Fruit fly (Drosophila melanogaster) whole organism: ENCODE data around the gene svr.

ENCODE experiments used
- CG8478 ChIP-seq: fragments of >200 bp; optimal IDR thresholded peaks from 2 replicates; lab custom pipeline; 2018; ENCODE audit warnings: inconsistent platforms
- Dll ChIP-seq: fragments of >200 bp; optimal IDR thresholded peaks from 2 replicates; lab custom pipeline; 2017
- EcR ChIP-seq, 2 experiments: fragments of >200 bp; optimal IDR thresholded peaks; 2 replicates each; lab custom pipeline; 2017; ENCODE audit warnings: missing biosample characterization in 2 of 2, missing genetic modification characterization in 2 of 2, missing genetic modification reagents in 2 of 2
- pan ChIP-seq: fragments of >200 bp; optimal IDR thresholded peaks from 2 replicates; lab custom pipeline; 2017
- psq ChIP-seq: fragments of >200 bp; optimal IDR thresholded peaks from 2 replicates; lab custom pipeline; 2017
- usp ChIP-seq: fragments of >200 bp; optimal IDR thresholded peaks from 2 replicates; lab custom pipeline; 2017; ENCODE audit warnings: missing biosample characterization, missing genetic modification characterization, mixed read lengths

- no peak for TF ChIP-seq CG8478 (lab: Kevin White, UChicago)
- no peak for TF ChIP-seq psq
- TF ChIP-seq usp (GFP tag; lab: Kevin White, UChicago): no peak
- TF ChIP-seq pan (lab: Kevin White, UChicago): no peak
- TF ChIP-seq Dll: no peak
- TF ChIP-seq EcR (GFP tag; optimal IDR thresholded peaks at IDR 0.05; lab: Kevin White, UChicago): no peak
Observed at dm6 chrX:469235-469634, 27.0 kb upstream of the svr start, which contains the start of gene Cyp4g1.
